Worm (Caenorhabditis elegans): ENCODE results near the gene srh-8.

- TF ChIP-seq pha-4 (GFP tag; IDR thresholded peaks at IDR 0.05), result no peak
- no peak for TF ChIP-seq pha-4 (tag; optimal IDR thresholded peaks at IDR 0.05)
- TF ChIP-seq ama-1 (optimal IDR thresholded peaks at IDR 0.05), result no peak
- no peak for TF ChIP-seq dmd-9 (GFP tag; IDR thresholded peaks at IDR 0.05)
Measured at ce11 chrV:3985104-3985503, 20.2 kb upstream of the srh-8 start.

All from whole organism, L4 larva.